Fruit fly (Drosophila melanogaster) whole organism, embryonic: ENCODE results near the gene CG32302.

ENCODE experiments used
- Abd-B ChIP-seq: fragments of 200-800 bp; sonication (Bioruptor generic); optimal IDR thresholded peaks from 2 replicates; lab custom pipeline; 2018; ENCODE audit warnings: missing biosample characterization, mild to moderate bottlenecking, missing genetic modification characterization, moderate library complexity
- B-H1 ChIP-seq: fragments of 200-800 bp; sonication (Bioruptor generic); IDR thresholded peaks from 3 replicates; pipeline ENCODE4 v1.3.6; 2022; ENCODE audit warnings: missing biosample characterization, missing genetic modification characterization
- Bteb2 ChIP-seq: fragments of 200-800 bp; sonication (Bioruptor generic); optimal IDR thresholded peaks from 2 replicates; lab custom pipeline; 2016; ENCODE audit warnings: missing biosample characterization, missing genetic modification characterization
- C15 ChIP-seq: fragments of 200-800 bp; sonication (Bioruptor generic); IDR thresholded peaks from 3 replicates; pipeline ENCODE4 v1.3.6; 2022; ENCODE audit warnings: missing biosample characterization, missing genetic modification characterization
- CG10267 ChIP-seq: fragments of 200-800 bp; sonication (Bioruptor generic); optimal IDR thresholded peaks from 2 replicates; lab custom pipeline; 2018; ENCODE audit warnings: missing biosample characterization, mild to moderate bottlenecking, missing genetic modification characterization, moderate library complexity
- CG10462 ChIP-seq: fragments of 200-800 bp; sonication (Bioruptor generic); optimal IDR thresholded peaks from 2 replicates; lab custom pipeline; 2016; ENCODE audit warnings: missing biosample characterization, missing genetic modification characterization
- CG10959 ChIP-seq: fragments of 200-800 bp; sonication (Bioruptor generic); IDR thresholded peaks from 2 replicates; pipeline ENCODE4 v1.3.6; 2022; ENCODE audit warnings: missing biosample characterization, missing genetic modification characterization
- CG11247 ChIP-seq: fragments of 200-800 bp; sonication (Bioruptor generic); IDR thresholded peaks from 2 replicates; pipeline ENCODE4 v1.3.6; 2022; ENCODE audit warnings: missing biosample characterization, missing genetic modification characterization
- CG13287 ChIP-seq: fragments of 200-800 bp; sonication (Bioruptor generic); IDR thresholded peaks from 2 replicates; pipeline ENCODE4 v1.3.6; 2022; ENCODE audit warnings: missing biosample characterization, missing genetic modification characterization; ENCODE audit not compliant: partially characterized antibody
- CG15696 ChIP-seq: fragments of 200-800 bp; sonication (Bioruptor generic); optimal IDR thresholded peaks from 2 replicates; lab custom pipeline; 2019; ENCODE audit warnings: missing biosample characterization, mild to moderate bottlenecking, missing genetic modification characterization, moderate library complexity
- CG18476 ChIP-seq: fragments of 200-800 bp; sonication (Bioruptor generic); optimal IDR thresholded peaks from 2 replicates; lab custom pipeline; 2016; ENCODE audit warnings: missing biosample characterization, mild to moderate bottlenecking, missing genetic modification characterization
- CG30020 ChIP-seq: fragments of 200-800 bp; optimal IDR thresholded peaks from 2 replicates; lab custom pipeline; 2019; ENCODE audit warnings: missing biosample characterization, mild to moderate bottlenecking, missing genetic modification characterization, moderate library complexity
- CG3407 ChIP-seq: fragments of 200-800 bp; sonication (Bioruptor generic); optimal IDR thresholded peaks from 2 replicates; lab custom pipeline; 2018; ENCODE audit warnings: missing biosample characterization, mild to moderate bottlenecking, missing genetic modification characterization
- CG5953 ChIP-seq: fragments of 200-800 bp; sonication (Bioruptor generic); IDR thresholded peaks from 2 replicates; pipeline ENCODE4 v1.3.6; 2022; ENCODE audit warnings: missing biosample characterization, missing genetic modification characterization
- CG6765 ChIP-seq: fragments of 200-800 bp; sonication (Bioruptor generic); optimal IDR thresholded peaks from 3 replicates; lab custom pipeline; 2017; ENCODE audit warnings: missing biosample characterization, mild to moderate bottlenecking, missing genetic modification characterization
- CG7987 ChIP-seq: fragments of 200-800 bp; sonication (Bioruptor generic); optimal IDR thresholded peaks from 2 replicates; lab custom pipeline; 2018; ENCODE audit warnings: missing biosample characterization, mild to moderate bottlenecking, missing genetic modification characterization, moderate library complexity
- CG8089 ChIP-seq: fragments of 200-800 bp; sonication (Bioruptor generic); optimal IDR thresholded peaks from 3 replicates; lab custom pipeline; 2016; ENCODE audit warnings: missing biosample characterization, missing genetic modification characterization
- CG8359 ChIP-seq: fragments of 200-800 bp; sonication (Bioruptor generic); optimal IDR thresholded peaks from 2 replicates; lab custom pipeline; 2017; ENCODE audit warnings: missing biosample characterization, mild to moderate bottlenecking, missing genetic modification characterization, borderline replicate concordance
- CG8944 ChIP-seq: fragments of 200-800 bp; sonication (Bioruptor generic); optimal IDR thresholded peaks from 3 replicates; lab custom pipeline; 2016; ENCODE audit warnings: missing biosample characterization, missing genetic modification characterization
- CG9609 ChIP-seq: fragments of 200-800 bp; sonication (Bioruptor generic); optimal IDR thresholded peaks from 3 replicates; lab custom pipeline; 2016; ENCODE audit warnings: missing biosample characterization, missing genetic modification characterization
- CkIIα-i1 ChIP-seq: fragments of 200-800 bp; sonication (Bioruptor generic); IDR thresholded peaks from 2 replicates; pipeline ENCODE4 v1.3.6; 2022; ENCODE audit warnings: missing biosample characterization, missing genetic modification characterization
- CoRest ChIP-seq: fragments of 200-800 bp; sonication (Bioruptor generic); optimal IDR thresholded peaks from 3 replicates; lab custom pipeline; 2018; ENCODE audit warnings: missing biosample characterization, mild to moderate bottlenecking, missing genetic modification characterization, moderate library complexity
- Deaf1 ChIP-seq: fragments of 200-800 bp; optimal IDR thresholded peaks from 3 replicates; lab custom pipeline; 2019; ENCODE audit warnings: missing biosample characterization, mild to moderate bottlenecking, missing genetic modification characterization, moderate library complexity
- Dek ChIP-seq: fragments of 200-800 bp; sonication (Bioruptor generic); optimal IDR thresholded peaks from 3 replicates; lab custom pipeline; 2019; ENCODE audit warnings: missing biosample characterization, mild to moderate bottlenecking, missing genetic modification characterization, moderate library complexity
- Dip2 ChIP-seq: fragments of 200-800 bp; sonication (Bioruptor generic); IDR thresholded peaks from 2 replicates; pipeline ENCODE4 v1.3.6; 2022; ENCODE audit warnings: missing biosample characterization, missing genetic modification characterization
- Dll ChIP-seq: fragments of 200-800 bp; sonication (Bioruptor generic); IDR thresholded peaks from 4 replicates; pipeline ENCODE4 v1.3.6; 2022; ENCODE audit warnings: missing biosample characterization, missing genetic modification characterization; ENCODE audit not compliant: partially characterized antibody
- ERR ChIP-seq: fragments of 200-800 bp; sonication (Bioruptor generic); optimal IDR thresholded peaks from 2 replicates; lab custom pipeline; 2016; ENCODE audit warnings: missing biosample characterization, missing genetic modification characterization
- Fer1 ChIP-seq: fragments of 200-800 bp; sonication (Bioruptor generic); optimal IDR thresholded peaks from 2 replicates; lab custom pipeline; 2017; ENCODE audit warnings: missing biosample characterization, mild to moderate bottlenecking, missing genetic modification characterization
- Jarid2 ChIP-seq: fragments of 200-800 bp; sonication (Bioruptor generic); optimal IDR thresholded peaks from 3 replicates; lab custom pipeline; 2017; ENCODE audit warnings: mild to moderate bottlenecking, missing biosample characterization, missing genetic modification reagents, missing genetic modification characterization
- NC2α ChIP-seq: fragments of 200-800 bp; sonication (Bioruptor generic); optimal IDR thresholded peaks from 2 replicates; lab custom pipeline; 2016; ENCODE audit warnings: missing biosample characterization, missing genetic modification characterization
- Oaz ChIP-seq: fragments of 200-800 bp; sonication (Bioruptor generic); IDR thresholded peaks from 2 replicates; pipeline ENCODE4 v1.3.6; 2022; ENCODE audit warnings: missing biosample characterization, missing genetic modification characterization
- Trl ChIP-seq, 3 experiments: fragments of >200 bp in 2 of 3; fragments of 200-800 bp in 1 of 3; sonication (Bioruptor generic) in 1 of 3; optimal IDR thresholded peaks; 2 replicates in 1 of 3; 3 replicates in 2 of 3; lab custom pipeline; 2016 to 2017; ENCODE audit warnings: missing biosample characterization in 1 of 3, missing genetic modification characterization in 1 of 3
- ac ChIP-seq: fragments of 200-800 bp; sonication (Bioruptor generic); optimal IDR thresholded peaks from 3 replicates; lab custom pipeline; 2017; ENCODE audit warnings: missing biosample characterization, mild to moderate bottlenecking, missing genetic modification characterization
- ase ChIP-seq: fragments of 200-800 bp; sonication (Bioruptor generic); IDR thresholded peaks from 3 replicates; pipeline ENCODE4 v1.3.6; 2022; ENCODE audit warnings: missing biosample characterization, missing genetic modification characterization
- bcd ChIP-seq: fragments of 200-800 bp; sonication (Bioruptor generic); optimal IDR thresholded peaks from 2 replicates; lab custom pipeline; 2017; ENCODE audit warnings: missing biosample characterization, mild to moderate bottlenecking, missing genetic modification characterization
- bowl ChIP-seq: fragments of 200-800 bp; sonication (Bioruptor generic); IDR thresholded peaks from 2 replicates; pipeline ENCODE4 v1.3.6; 2022; ENCODE audit warnings: missing biosample characterization, missing genetic modification characterization
- emc ChIP-seq: fragments of 200-800 bp; sonication (Bioruptor generic); optimal IDR thresholded peaks from 2 replicates; lab custom pipeline; 2016; ENCODE audit warnings: missing biosample characterization, missing genetic modification characterization
- eve ChIP-seq, 2 experiments: fragments of >200 bp; optimal IDR thresholded peaks; 2 replicates each; lab custom pipeline; 2017; ENCODE audit warnings: missing biosample characterization in 2 of 2, missing genetic modification characterization in 2 of 2
- gfzf ChIP-seq: fragments of 200-800 bp; sonication (Bioruptor generic); optimal IDR thresholded peaks from 2 replicates; lab custom pipeline; 2016; ENCODE audit warnings: missing biosample characterization, mild to moderate bottlenecking, missing genetic modification characterization, moderate library complexity
- ken ChIP-seq: fragments of 200-800 bp; sonication (Bioruptor generic); IDR thresholded peaks from 3 replicates; pipeline ENCODE4 v1.3.6; 2022; ENCODE audit warnings: missing biosample characterization, missing genetic modification characterization
- nmo ChIP-seq: fragments of 200-800 bp; sonication (Bioruptor generic); optimal IDR thresholded peaks from 2 replicates; lab custom pipeline; 2018; ENCODE audit warnings: missing biosample characterization, mild to moderate bottlenecking, missing genetic modification characterization, moderate library complexity
- pnt ChIP-seq: fragments of 200-800 bp; sonication (Bioruptor generic); optimal IDR thresholded peaks from 3 replicates; lab custom pipeline; 2016; ENCODE audit warnings: missing biosample characterization, missing genetic modification characterization
- repo ChIP-seq: fragments of 200-800 bp; sonication (Bioruptor generic); optimal IDR thresholded peaks from 2 replicates; lab custom pipeline; 2016; ENCODE audit warnings: missing biosample characterization, missing genetic modification characterization
- schlank ChIP-seq: fragments of 200-800 bp; sonication (Bioruptor generic); optimal IDR thresholded peaks from 2 replicates; lab custom pipeline; 2018; ENCODE audit warnings: missing biosample characterization, mild to moderate bottlenecking, missing genetic modification characterization
- sens ChIP-seq: fragments of 200-800 bp; sonication (Bioruptor generic); peaks from one replicate; lab custom pipeline; 2016; ENCODE audit warnings: missing biosample characterization, missing genetic modification characterization
- sima ChIP-seq: fragments of 200-800 bp; sonication (Bioruptor generic); optimal IDR thresholded peaks from 2 replicates; lab custom pipeline; 2016; ENCODE audit warnings: missing biosample characterization, missing genetic modification characterization
- tin ChIP-seq: fragments of 200-800 bp; sonication (Bioruptor generic); optimal IDR thresholded peaks from 3 replicates; lab custom pipeline; 2016; ENCODE audit warnings: missing biosample characterization, missing genetic modification characterization
- tna ChIP-seq: fragments of 200-800 bp; sonication (Bioruptor generic); IDR thresholded peaks from 2 replicates; pipeline ENCODE4 v1.3.6; 2022; ENCODE audit warnings: missing biosample characterization, missing genetic modification characterization; ENCODE audit not compliant: partially characterized antibody
- vfl ChIP-seq: fragments of 200-800 bp; sonication (Bioruptor generic); optimal IDR thresholded peaks from 2 replicates; lab custom pipeline; 2016; ENCODE audit warnings: missing biosample characterization, missing genetic modification characterization
- zf30C ChIP-seq: fragments of 200-800 bp; sonication (Bioruptor generic); optimal IDR thresholded peaks from 3 replicates; lab custom pipeline; 2018; ENCODE audit warnings: missing biosample characterization, mild to moderate bottlenecking, missing genetic modification characterization

CG32302 gene

dm6 chr3L:2257412-2257862, 11.2 kb upstream of the CG32302 start, which contains the start of the genes CG1275 and Elp5 (continued):
- TF ChIP-seq bcd (GFP tag; lab: Kevin White, UChicago) (peak; percentile 98), CG6765 (GFP tag; lab: Kevin White, UChicago) (peak; percentile 94), nmo (peak; percentile 98), Dek (peak; percentile 98), sima (GFP tag; lab: Kevin White, UChicago) (peak; percentile 96), NC2α (GFP tag; lab: Kevin White, UChicago) (peak; percentile 94), emc (GFP tag; lab: Kevin White, UChicago) (peak; percentile 91), Fer1 (GFP tag; lab: Kevin White, UChicago) (peak; percentile 94), Abd-B (GFP tag; lab: Kevin White, UChicago) (peak; percentile 98), ERR (peak; percentile 94), CG10267 (peak; percentile 92), CG10959 (GFP tag; lab: Robert Waterston, UW) (peak; percentile 99), Oaz (peak; percentile 98), gfzf (peak; percentile 74), CG13287 (peak; percentile 37; the same call in 1 of the 2 replicates), vfl (peak; percentile 98), CkIIα-i1 (GFP tag; lab: Robert Waterston, UW) (peak; percentile 97), pnt (peak; percentile 97), bowl (GFP tag; lab: Robert Waterston, UW) (peak; percentile 98), CoRest (peak; percentile 99), CG8944 (peak; percentile 96), Deaf1 (tag; lab: Kevin White, UChicago) (peak; percentile 81), C15 (peak; percentile 99), CG9609 (GFP tag; lab: Kevin White, UChicago) (peak; percentile 96), CG5953 (GFP tag; lab: Robert Waterston, UW) (peak; percentile 99), Bteb2 (GFP tag; lab: Kevin White, UChicago) (peak; percentile 97), ase (GFP tag; lab: Robert Waterston, UW) (peak; percentile 100), eve (GFP tag; optimal IDR thresholded peaks at IDR 0.05; lab: Kevin White, UChicago) (no peak), CG7987 (GFP tag; lab: Kevin White, UChicago) (peak; percentile 89), CG8359 (GFP tag; lab: Kevin White, UChicago) (peak; percentile 85), Trl (optimal IDR thresholded peaks at IDR 0.05; lab: Kevin White, UChicago) (peak in 1 of 2 experiments; percentile 6), Trl (GFP tag; optimal IDR thresholded peaks at IDR 0.05; lab: Kevin White, UChicago) (peak; percentile 96), sens (GFP tag; lab: Kevin White, UChicago) (peak; percentile 98), CG11247 (GFP tag; lab: Robert Waterston, UW) (peak; percentile 100), CG10462 (peak; percentile 96), Jarid2 (GFP tag; lab: Kevin White, UChicago) (peak; percentile 84), tin (peak; percentile 97), B-H1 (GFP tag; lab: Robert Waterston, UW) (peak; percentile 99), zf30C (GFP tag; lab: Kevin White, UChicago) (no peak), ken (GFP tag; lab: Robert Waterston, UW) (peak; percentile 100), Dll (GFP tag; lab: Robert Waterston, UW) (0 out of 4 replicates have a peak, but pooled peaks have one; percentile 29), CG8089 (GFP tag; lab: Kevin White, UChicago) (peak; percentile 94), ac (GFP tag; lab: Kevin White, UChicago) (peak; percentile 80), CG18476 (GFP tag; lab: Kevin White, UChicago) (peak; percentile 95), tna (GFP tag; lab: Robert Waterston, UW) (no peak), repo (GFP tag; lab: Kevin White, UChicago) (peak; percentile 91), CG30020 (tag; lab: Kevin White, UChicago) (peak; percentile 85), schlank (peak; percentile 98), CG3407 (GFP tag; lab: Kevin White, UChicago) (peak; percentile 94), CG15696 (tag; lab: Kevin White, UChicago) (peak; percentile 93), Dip2 (peak; percentile 81)
